Fruit fly (Drosophila melanogaster): ENCODE measurements around the gene nht.

nht gene

DNA sequence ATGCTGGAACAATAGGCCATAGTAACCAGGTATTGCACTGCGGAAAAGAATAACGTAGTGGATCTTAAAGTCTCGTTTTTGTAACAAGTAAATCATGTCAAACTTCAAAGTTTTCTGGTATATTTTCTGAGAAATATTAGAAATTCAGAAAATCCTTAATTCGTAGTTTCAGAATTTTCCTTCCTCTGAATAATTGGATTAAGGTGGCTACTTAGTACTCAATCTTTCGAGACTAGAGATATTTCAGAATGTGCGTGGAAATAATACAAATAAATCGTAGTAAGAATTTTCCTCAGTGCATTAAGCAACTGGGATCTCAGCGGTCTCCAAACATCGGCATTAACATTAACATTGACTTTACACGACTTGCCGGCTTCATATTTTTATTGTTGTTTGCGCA, 30.5 kb upstream of the nht start:
- TF ChIP-seq CG18619 (GFP tag; optimal IDR thresholded peaks at IDR 0.05) (no peak), CG13123 (GFP tag; optimal IDR thresholded peaks at IDR 0.05) (no peak), Meics (GFP tag; optimal IDR thresholded peaks at IDR 0.05) (no peak), Sox100B (GFP tag; optimal IDR thresholded peaks at IDR 0.05) (no peak), Gug (GFP tag; IDR thresholded peaks at IDR 0.05) (no peak), CG15011 (GFP tag; optimal IDR thresholded peaks at IDR 0.05) (no peak), CG10431 (GFP tag; optimal IDR thresholded peaks at IDR 0.05) (no peak), sna (GFP tag; IDR thresholded peaks at IDR 0.05; ENCODE audit: partially characterized antibody) (no peak), tna (GFP tag; IDR thresholded peaks at IDR 0.05; ENCODE audit: partially characterized antibody) (no peak), CG10366 (GFP tag; IDR thresholded peaks at IDR 0.05) (no peak), CG7963 (GFP tag; IDR thresholded peaks at IDR 0.05; ENCODE audit: partially characterized antibody) (no peak), CG10959 (GFP tag; IDR thresholded peaks at IDR 0.05) (no peak)

DNA sequence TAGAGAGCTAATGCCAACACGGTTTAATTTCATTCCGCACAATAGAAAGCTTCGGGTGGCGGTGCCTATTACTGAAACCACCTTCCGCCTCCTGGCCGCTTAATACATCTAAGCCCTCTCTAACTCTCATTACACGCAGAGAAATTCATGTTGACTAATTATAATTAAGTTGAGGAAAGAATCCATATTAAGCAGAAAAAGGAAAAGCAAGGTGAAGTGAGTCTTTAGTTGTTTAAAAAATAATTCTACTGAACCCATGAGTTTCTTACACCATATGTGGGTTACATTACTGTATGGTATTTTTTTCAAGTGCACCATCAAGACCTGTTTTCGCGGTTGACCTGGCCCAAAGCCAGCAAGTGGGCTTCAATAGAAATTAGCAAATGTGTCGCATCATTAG, 26.6 kb upstream of the nht start:
- TF ChIP-seq CG18262 (tag; optimal IDR thresholded peaks at IDR 0.05) (peak; percentile 4), dmrt11E (tag; optimal IDR thresholded peaks at IDR 0.05) (peak; percentile 16), vvl (GFP tag; IDR thresholded peaks at IDR 0.05) (peak; percentile 44; the same call in 1 of the 2 replicates), zfh1 (GFP tag; IDR thresholded peaks at IDR 0.05) (0 out of 3 replicates have a peak, but pooled peaks have one; percentile 9), CG1603 (tag; optimal IDR thresholded peaks at IDR 0.05) (peak; percentile 49), bbx (GFP tag; IDR thresholded peaks at IDR 0.05; ENCODE audit: partially characterized antibody) (no peak), dmrt99B (tag; optimal IDR thresholded peaks at IDR 0.05) (peak; percentile 29), CG11504 (tag; optimal IDR thresholded peaks at IDR 0.05) (peak; percentile 35), nmo (GFP tag; optimal IDR thresholded peaks at IDR 0.05) (peak; percentile 1), CG31441 (GFP tag; IDR thresholded peaks at IDR 0.05) (0 out of 2 replicates have a peak, but pooled peaks have one; percentile 14), esg (GFP tag; conservative IDR thresholded peaks at IDR 0.05) (0 out of 2 replicates have a peak, but pooled peaks have one; percentile 18), phol (tag; optimal IDR thresholded peaks at IDR 0.05) (peak; percentile 20), Ptx1 (GFP tag; IDR thresholded peaks at IDR 0.05) (peak; percentile 21; the same call in 1 of the 2 replicates), unpg (GFP tag; optimal IDR thresholded peaks at IDR 0.05) (peak; percentile 2), CG17359 (tag; optimal IDR thresholded peaks at IDR 0.05) (peak; percentile 16), gem (tag; optimal IDR thresholded peaks at IDR 0.05) (peak; percentile 35), CG9876 (GFP tag; optimal IDR thresholded peaks at IDR 0.05) (no peak), ewg (GFP tag; optimal IDR thresholded peaks at IDR 0.05) (no peak), prd (optimal IDR thresholded peaks at IDR 0.05) (no peak), prd (GFP tag; IDR thresholded peaks at IDR 0.05) (peak; percentile 57; the same call in 2 of the 3 replicates), H15 (GFP tag; IDR thresholded peaks at IDR 0.05) (no peak), HLH4C (GFP tag; IDR thresholded peaks at IDR 0.05; ENCODE audit: partially characterized antibody) (no peak), sens (GFP tag) (peak; percentile 52), Lhr (GFP tag; optimal IDR thresholded peaks at IDR 0.05) (no peak), Pdp1 (GFP tag; optimal IDR thresholded peaks at IDR 0.05) (peak in 1 of 2 experiments; percentile 1), Sox102F (GFP tag; optimal IDR thresholded peaks at IDR 0.05) (peak; percentile 38), ken (GFP tag; IDR thresholded peaks at IDR 0.05) (0 out of 3 replicates have a peak, but pooled peaks have one; percentile 9), pnt (GFP tag; optimal IDR thresholded peaks at IDR 0.05) (peak; percentile 2), CG17385 (GFP tag; optimal IDR thresholded peaks at IDR 0.05) (no peak)

Data from whole organism, embryonic.